Fruit fly (Drosophila melanogaster): ENCODE measurements around the gene CG7879.

The CG7879 gene

DNA sequence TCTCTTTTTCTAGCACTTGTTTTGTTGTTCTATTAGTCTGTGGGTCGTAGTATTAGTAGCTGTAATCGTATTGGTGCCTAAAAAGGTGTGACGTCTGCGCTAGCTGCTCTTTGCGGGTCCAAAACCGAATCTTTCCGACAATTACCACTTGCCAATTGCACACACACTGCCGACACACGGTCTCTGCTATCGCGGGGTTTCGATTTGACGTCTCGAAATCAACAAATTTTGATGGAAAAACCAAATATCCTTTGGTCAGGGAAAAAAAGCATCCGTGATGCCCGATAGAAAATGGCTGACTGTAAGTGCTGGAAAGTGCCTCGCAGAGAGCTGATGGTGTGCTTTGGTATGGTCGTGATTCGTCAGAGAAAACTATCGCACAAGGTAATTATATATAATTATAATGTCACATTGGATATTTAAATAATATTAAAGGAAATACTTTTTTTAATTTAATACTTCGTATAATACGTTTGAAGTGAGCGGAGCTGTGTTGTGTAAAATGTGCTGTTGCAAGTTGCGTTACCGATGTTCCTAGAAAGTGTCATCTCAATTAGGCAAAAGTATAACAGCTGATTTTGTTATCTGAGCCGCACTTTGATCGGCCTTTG is 10.1 kb downstream of the CG7879 start, which contains the start of the genes Pex10 and CG12099:
Pex10 (plus strand) TSS at position 51 of the 611 bp plus-strand sequence.
CG12099 (minus strand) TSS at position 307 of the 611 bp plus-strand sequence.
- TF ChIP-seq Jra (GFP tag; optimal IDR thresholded peaks at IDR 0.05): no peak
- peak; percentile 78 for TF ChIP-seq br (GFP tag; optimal IDR thresholded peaks at IDR 0.05)
- peak; percentile 31 for TF ChIP-seq Hr83 (GFP tag; optimal IDR thresholded peaks at IDR 0.05; ENCODE audit: poor library complexity, severe bottlenecking)
- TF ChIP-seq foxo (GFP tag; optimal IDR thresholded peaks at IDR 0.05): peak in 1 of 2 experiments; percentile 93
- TF ChIP-seq Myc (optimal IDR thresholded peaks at IDR 0.05): no peak
- TF ChIP-seq h (GFP tag; optimal IDR thresholded peaks at IDR 0.05): peak; percentile 90
- TF ChIP-seq HLH106 (tag; optimal IDR thresholded peaks at IDR 0.05): peak; percentile 92
- peak; percentile 88 for TF ChIP-seq OdsH (GFP tag; optimal IDR thresholded peaks at IDR 0.05)
- peak; percentile 67 for TF ChIP-seq woc (GFP tag; optimal IDR thresholded peaks at IDR 0.05)
- TF ChIP-seq psq (GFP tag; optimal IDR thresholded peaks at IDR 0.05): peak; percentile 84
- TF ChIP-seq Rel (GFP tag; optimal IDR thresholded peaks at IDR 0.05): peak; percentile 61
- TF ChIP-seq Rel (tag; optimal IDR thresholded peaks at IDR 0.05): peak; percentile 66
- peak; percentile 9 for TF ChIP-seq CG32264 (GFP tag; optimal IDR thresholded peaks at IDR 0.05)
- peak; percentile 80 for TF ChIP-seq ey (GFP tag; optimal IDR thresholded peaks at IDR 0.05)
- TF ChIP-seq jim (GFP tag; optimal IDR thresholded peaks at IDR 0.05): no peak
- peak; percentile 92 for TF ChIP-seq sv (GFP tag; optimal IDR thresholded peaks at IDR 0.05)
- no peak for TF ChIP-seq dl (GFP tag; optimal IDR thresholded peaks at IDR 0.05; ENCODE audit: insufficient read depth in 1 of 2, partially characterized antibody in 2 of 2)
- no peak for TF ChIP-seq brk (GFP tag; optimal IDR thresholded peaks at IDR 0.05)
- peak; percentile 80 for TF ChIP-seq fru (GFP tag; optimal IDR thresholded peaks at IDR 0.05)
- TF ChIP-seq Hnf4 (GFP tag; optimal IDR thresholded peaks at IDR 0.05): peak; percentile 90
- peak; percentile 90 for TF ChIP-seq rgr (GFP tag; optimal IDR thresholded peaks at IDR 0.05)
- peak; percentile 87 for TF ChIP-seq Sp1 (GFP tag; optimal IDR thresholded peaks at IDR 0.05)
- TF ChIP-seq CG9705 (GFP tag; optimal IDR thresholded peaks at IDR 0.05): peak; percentile 89
- peak; percentile 61 for TF ChIP-seq GATAd (GFP tag; optimal IDR thresholded peaks at IDR 0.05)
- TF ChIP-seq pan (optimal IDR thresholded peaks at IDR 0.05): no peak
- peak; percentile 84 for TF ChIP-seq dmrt93B (GFP tag; optimal IDR thresholded peaks at IDR 0.05)

DNA sequence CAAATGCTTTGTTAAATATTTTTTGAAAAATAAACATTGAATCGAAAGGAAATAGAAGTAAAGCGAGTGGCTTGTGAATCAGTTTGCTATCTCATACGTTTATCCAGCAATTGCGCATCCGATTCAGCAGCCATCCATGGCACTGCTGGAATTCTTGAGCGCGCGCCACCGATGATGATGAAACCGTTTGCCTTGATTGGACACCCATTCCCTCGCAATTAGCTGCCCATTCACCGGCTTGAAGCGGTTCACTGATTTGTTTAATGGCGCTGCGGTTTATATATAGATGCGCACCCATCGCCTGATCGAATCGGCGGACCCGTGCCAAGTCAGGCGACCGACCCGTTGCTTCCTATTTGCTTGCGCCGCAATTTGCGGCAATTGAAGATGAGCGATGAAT is 15.2 kb downstream of the CG7879 start, which contains the start of gene Pcyt2:
Pcyt2 (plus strand) TSS at position 301 of the 400 bp plus-strand sequence.
- TF ChIP-seq Vsx2 (GFP tag; optimal IDR thresholded peaks at IDR 0.05; ENCODE audit: partially characterized antibody): no peak
- no peak for TF ChIP-seq Dfd (GFP tag; optimal IDR thresholded peaks at IDR 0.05)
- no peak for TF ChIP-seq N (GFP tag; optimal IDR thresholded peaks at IDR 0.05)
- TF ChIP-seq dmrt93B (GFP tag; optimal IDR thresholded peaks at IDR 0.05): no peak
- no peak for TF ChIP-seq psq (GFP tag; optimal IDR thresholded peaks at IDR 0.05)
- no peak for TF ChIP-seq h (GFP tag; optimal IDR thresholded peaks at IDR 0.05)
- TF ChIP-seq sage (GFP tag; optimal IDR thresholded peaks at IDR 0.05): no peak
- no peak for TF ChIP-seq Sp1 (GFP tag; optimal IDR thresholded peaks at IDR 0.05)
- no peak for TF ChIP-seq rgr (GFP tag; optimal IDR thresholded peaks at IDR 0.05)
- TF ChIP-seq Dif (GFP tag; optimal IDR thresholded peaks at IDR 0.05; ENCODE audit: partially characterized antibody): no peak
- TF ChIP-seq fru (GFP tag; optimal IDR thresholded peaks at IDR 0.05): no peak
- no peak for TF ChIP-seq usp (GFP tag; optimal IDR thresholded peaks at IDR 0.05)
- TF ChIP-seq br (GFP tag; optimal IDR thresholded peaks at IDR 0.05): no peak
- TF ChIP-seq tai (GFP tag; optimal IDR thresholded peaks at IDR 0.05): no peak
- TF ChIP-seq Rel (GFP tag; optimal IDR thresholded peaks at IDR 0.05): no peak
- no peak for TF ChIP-seq Rel (tag; optimal IDR thresholded peaks at IDR 0.05)
- TF ChIP-seq Hr83 (GFP tag; optimal IDR thresholded peaks at IDR 0.05; ENCODE audit: poor library complexity, severe bottlenecking): no peak
- no peak for TF ChIP-seq CG9705 (GFP tag; optimal IDR thresholded peaks at IDR 0.05)
- no peak for TF ChIP-seq Myc (optimal IDR thresholded peaks at IDR 0.05)
- TF ChIP-seq lola (GFP tag; optimal IDR thresholded peaks at IDR 0.05): no peak

DNA sequence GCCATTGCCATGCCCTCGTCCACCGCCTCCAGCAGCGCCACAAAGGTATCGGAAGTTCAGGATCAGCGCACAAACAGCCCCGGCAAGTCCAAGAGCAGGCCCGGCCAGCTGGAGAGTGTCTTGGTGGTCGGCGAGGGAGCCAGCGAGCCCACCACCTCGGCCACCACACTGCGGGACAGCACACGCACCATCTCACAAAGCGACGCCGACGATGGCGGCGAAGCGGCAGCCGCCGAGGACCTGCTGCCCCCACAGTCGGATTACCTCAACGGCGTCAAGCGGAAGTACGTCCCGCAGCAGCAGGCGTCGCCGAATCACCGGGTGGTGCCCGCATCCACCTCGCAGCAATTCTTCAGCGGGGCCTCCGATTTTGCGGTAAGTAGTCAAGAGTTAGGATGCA is 17.5 kb downstream of the CG7879 start:
- TF ChIP-seq usp (GFP tag; optimal IDR thresholded peaks at IDR 0.05): no peak
- no peak for TF ChIP-seq sage (GFP tag; optimal IDR thresholded peaks at IDR 0.05)
- TF ChIP-seq woc (GFP tag; optimal IDR thresholded peaks at IDR 0.05): no peak

DNA sequence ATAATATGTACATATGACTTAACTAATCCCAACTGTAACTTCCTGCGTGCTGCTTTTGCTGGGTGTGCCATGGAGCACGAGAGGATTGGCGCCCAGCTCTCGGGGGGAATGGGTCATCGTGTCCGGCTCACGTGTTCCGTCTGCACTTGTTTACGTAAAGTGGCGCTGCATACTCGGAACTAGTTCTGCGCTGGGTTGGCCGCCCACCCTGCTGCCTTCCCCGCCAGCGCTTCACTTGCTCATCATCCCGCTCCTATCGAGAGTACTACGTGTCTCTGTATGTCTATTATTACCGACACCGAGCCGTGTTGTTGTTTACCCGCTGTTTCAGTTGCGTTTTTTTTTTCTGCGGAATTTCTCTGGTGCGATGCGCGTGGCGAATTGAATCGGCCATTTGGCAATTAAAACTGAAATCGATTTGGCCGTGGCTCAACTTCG is 18.8 kb downstream of the CG7879 start:
- TF ChIP-seq h (GFP tag; optimal IDR thresholded peaks at IDR 0.05) (no peak), dsf (GFP tag; optimal IDR thresholded peaks at IDR 0.05; ENCODE audit: borderline replicate concordance) (no peak), jim (GFP tag; optimal IDR thresholded peaks at IDR 0.05) (no peak), foxo (GFP tag; optimal IDR thresholded peaks at IDR 0.05) (no peak), woc (GFP tag; optimal IDR thresholded peaks at IDR 0.05) (no peak), psq (GFP tag; optimal IDR thresholded peaks at IDR 0.05) (no peak), lola (GFP tag; optimal IDR thresholded peaks at IDR 0.05) (no peak), Dif (GFP tag; optimal IDR thresholded peaks at IDR 0.05; ENCODE audit: partially characterized antibody) (no peak), tai (GFP tag; optimal IDR thresholded peaks at IDR 0.05) (no peak), CG9705 (GFP tag; optimal IDR thresholded peaks at IDR 0.05) (no peak), Rel (GFP tag; optimal IDR thresholded peaks at IDR 0.05) (no peak), Rel (tag; optimal IDR thresholded peaks at IDR 0.05) (no peak), usp (GFP tag; optimal IDR thresholded peaks at IDR 0.05) (no peak), br (GFP tag; optimal IDR thresholded peaks at IDR 0.05) (no peak), Myc (optimal IDR thresholded peaks at IDR 0.05) (no peak), Dfd (GFP tag; optimal IDR thresholded peaks at IDR 0.05) (no peak), CrebA (GFP tag; optimal IDR thresholded peaks at IDR 0.05; ENCODE audit: borderline replicate concordance) (no peak), Mio (GFP tag; optimal IDR thresholded peaks at IDR 0.05) (no peak), Sp1 (GFP tag; optimal IDR thresholded peaks at IDR 0.05) (no peak), dmrt93B (GFP tag; optimal IDR thresholded peaks at IDR 0.05) (no peak), Hr83 (GFP tag; optimal IDR thresholded peaks at IDR 0.05; ENCODE audit: poor library complexity, severe bottlenecking) (no peak)

Data from whole organism, wandering third instar larva.